Worm (Caenorhabditis elegans): ENCODE measurements around the gene str-176.
A peak's percentile ranks its signal among the peaks of the same experiment; 100 is the strongest.

The str-176 gene

DNA sequence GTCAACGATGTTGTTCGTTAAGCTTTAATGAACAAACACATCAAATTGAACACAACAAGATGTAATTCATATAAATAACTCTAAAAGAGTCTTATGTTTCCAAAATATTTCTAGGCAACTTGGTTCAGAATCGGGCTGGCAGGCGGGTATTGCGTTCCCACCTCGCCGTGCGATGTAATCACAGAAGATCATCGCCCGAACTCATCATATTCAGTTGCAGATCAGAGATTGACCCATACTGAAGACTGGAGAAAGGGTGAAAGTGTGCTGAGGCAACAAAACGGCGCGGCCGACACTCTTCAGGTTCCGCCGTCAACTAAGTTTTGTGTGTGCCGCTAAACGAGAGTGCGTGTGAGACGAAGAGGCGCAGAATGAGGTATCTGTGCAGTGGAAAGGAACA lies 35.1 kb downstream of the str-176 start (continued):
- no peak for TF ChIP-seq pag-3 (tag; optimal IDR thresholded peaks at IDR 0.05; ENCODE audit: borderline replicate concordance, insufficient read depth)
- peak; percentile 68 for TF ChIP-seq jun-1 (tag; optimal IDR thresholded peaks at IDR 0.05)
- peak; percentile 20 for TF ChIP-seq efl-3 (GFP tag; optimal IDR thresholded peaks at IDR 0.05)
- peak; percentile 88 for TF ChIP-seq dsc-1 (tag; optimal IDR thresholded peaks at IDR 0.05)
- TF ChIP-seq sox-4 (tag; optimal IDR thresholded peaks at IDR 0.05), result peak; percentile 44
- no peak for TF ChIP-seq unc-98 (GFP tag; IDR thresholded peaks at IDR 0.05)
- peak; percentile 91 for TF ChIP-seq nhr-20 (tag; optimal IDR thresholded peaks at IDR 0.05)
- TF ChIP-seq ces-1 (GFP tag; optimal IDR thresholded peaks at IDR 0.05), result no peak
- TF ChIP-seq nhr-237 (tag; optimal IDR thresholded peaks at IDR 0.05), result peak; percentile 31
- TF ChIP-seq ceh-90 (tag; optimal IDR thresholded peaks at IDR 0.05), result no peak
- peak; percentile 94 for TF ChIP-seq nhr-90 (tag; optimal IDR thresholded peaks at IDR 0.05; ENCODE audit: poor library complexity)
- TF ChIP-seq grh-1 (GFP tag; IDR thresholded peaks at IDR 0.05), result peak; percentile 87
- peak; percentile 78 for TF ChIP-seq sup-37 (GFP tag; optimal IDR thresholded peaks at IDR 0.05)

DNA sequence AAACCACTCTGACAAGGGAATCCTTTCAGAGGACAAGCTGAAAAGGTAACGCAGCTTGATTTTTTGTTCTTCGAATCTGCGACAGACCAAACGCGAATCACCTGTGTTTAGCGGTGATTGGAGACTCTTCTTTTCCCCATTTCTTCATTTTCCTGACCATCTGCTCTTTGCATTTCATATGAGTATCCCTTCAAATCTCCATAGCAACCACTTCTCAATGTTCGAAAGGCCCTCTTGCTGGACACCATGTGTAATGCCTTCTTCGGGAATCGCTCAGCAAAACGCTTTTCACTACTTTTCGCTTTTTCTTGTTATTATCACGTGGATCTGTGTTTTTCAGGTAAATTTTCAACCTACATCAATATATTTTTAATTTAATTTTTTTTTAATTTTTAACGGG lies 37.1 kb downstream of the str-176 start, which contains the start of the genes T26A8.3 and tmem-231:
Gene T26A8.3 (minus strand): TSS at position 101 of the 400 bp plus-strand sequence.
Gene tmem-231 (plus strand): TSS at position 249 of the 400 bp plus-strand sequence.
- no peak for TF ChIP-seq unc-98 (GFP tag; IDR thresholded peaks at IDR 0.05)
- TF ChIP-seq mab-9 (GFP tag; IDR thresholded peaks at IDR 0.05), result no peak
- no peak for TF ChIP-seq ceh-82 (tag; optimal IDR thresholded peaks at IDR 0.05)
- no peak for TF ChIP-seq efl-1 (optimal IDR thresholded peaks at IDR 0.05)
- TF ChIP-seq efl-1 (GFP tag; optimal IDR thresholded peaks at IDR 0.05 in 1 of 2), result no peak
- no peak for TF ChIP-seq nhr-20 (tag; optimal IDR thresholded peaks at IDR 0.05)
- no peak for TF ChIP-seq blmp-1 (tag; optimal IDR thresholded peaks at IDR 0.05)
- no peak for TF ChIP-seq nhr-90 (tag; optimal IDR thresholded peaks at IDR 0.05; ENCODE audit: poor library complexity)
- TF ChIP-seq efl-3 (GFP tag; optimal IDR thresholded peaks at IDR 0.05), result no peak
- no peak for TF ChIP-seq Y116A8C.19 (tag; optimal IDR thresholded peaks at IDR 0.05; ENCODE audit: borderline replicate concordance)
- no peak for TF ChIP-seq lsy-2 (tag; optimal IDR thresholded peaks at IDR 0.05)
- TF ChIP-seq nhr-237 (tag; optimal IDR thresholded peaks at IDR 0.05), result no peak
- TF ChIP-seq nhr-76 (tag; optimal IDR thresholded peaks at IDR 0.05), result no peak
- no peak for TF ChIP-seq ztf-11 (tag; optimal IDR thresholded peaks at IDR 0.05)
- no peak for TF ChIP-seq tlp-1 (tag; optimal IDR thresholded peaks at IDR 0.05)
- TF ChIP-seq mef-2 (tag; optimal IDR thresholded peaks at IDR 0.05), result no peak
- TF ChIP-seq ama-1 (optimal IDR thresholded peaks at IDR 0.05), result no peak
- no peak for TF ChIP-seq C34B4.2 (tag; optimal IDR thresholded peaks at IDR 0.05)
- no peak for TF ChIP-seq unc-86 (tag; optimal IDR thresholded peaks at IDR 0.05)

DNA sequence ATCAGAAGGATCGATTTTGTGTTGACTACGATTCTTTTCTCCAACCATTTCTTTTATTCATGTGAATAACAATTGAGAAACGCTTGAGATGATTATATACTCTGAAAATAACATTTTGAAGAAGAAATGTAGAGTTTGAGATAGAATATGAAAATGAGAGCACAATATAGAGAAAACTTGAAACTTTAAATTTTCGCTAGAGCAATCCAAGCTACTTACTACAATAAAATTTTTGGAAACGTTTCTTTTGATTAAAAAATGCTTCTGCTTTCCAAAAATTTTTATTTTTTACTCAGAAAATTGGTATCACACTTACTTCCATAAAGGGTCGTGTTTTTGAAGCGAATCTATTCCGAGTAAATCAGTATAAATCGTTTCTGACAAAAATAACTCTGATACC lies 42.7 kb downstream of the str-176 start, which contains the start of gene M116.5:
Gene M116.5 (minus strand): TSS at position 101 of the 400 bp plus-strand sequence.
- TF ChIP-seq pax-3 (tag; optimal IDR thresholded peaks at IDR 0.05) (no peak), lin-39 (tag; optimal IDR thresholded peaks at IDR 0.05) (no peak)

Measured in whole organism, L1 larva.